Fruit fly (Drosophila melanogaster) whole organism, wandering third instar larva: ENCODE data around the gene Dim1.

ENCODE experiments used
- Abd-B ChIP-seq: fragments of >200 bp; optimal IDR thresholded peaks from 2 replicates; lab custom pipeline; 2017; ENCODE audit warnings: missing biosample characterization, missing genetic modification characterization
- CG32264 ChIP-seq: fragments of 200-800 bp; sonication (Bioruptor generic); optimal IDR thresholded peaks from 2 replicates; lab custom pipeline; 2016; ENCODE audit warnings: missing biosample characterization, missing genetic modification characterization
- GATAd ChIP-seq: sonication (Bioruptor generic); optimal IDR thresholded peaks from 2 replicates; lab custom pipeline; 2016; ENCODE audit warnings: missing biosample characterization, missing genetic modification characterization
- Jra ChIP-seq: sonication (Bioruptor generic); optimal IDR thresholded peaks from 2 replicates; lab custom pipeline; 2016; ENCODE audit warnings: missing biosample characterization, missing genetic modification characterization
- br ChIP-seq: fragments of 200-800 bp; sonication (Bioruptor generic); optimal IDR thresholded peaks from 2 replicates; lab custom pipeline; 2016; ENCODE audit warnings: missing biosample characterization, missing genetic modification characterization
- dl ChIP-seq, 2 experiments: fragments of 175-275, 200-275 bp in 1 of 2; fragments of 200-275 bp in 1 of 2; sonication (Bioruptor generic); optimal IDR thresholded peaks; lab custom pipeline; 2018; ENCODE audit warnings: mild to moderate bottlenecking in 2 of 2, missing biosample characterization in 2 of 2, missing genetic modification characterization in 2 of 2, moderate library complexity in 2 of 2; ENCODE audit not compliant: partially characterized antibody in 2 of 2, insufficient read depth in 1 of 2
- dmrt93B ChIP-seq: fragments of 200-800 bp; sonication (Bioruptor generic); optimal IDR thresholded peaks from 2 replicates; lab custom pipeline; 2018; ENCODE audit warnings: missing biosample characterization, mild to moderate bottlenecking, missing genetic modification characterization
- lola ChIP-seq: fragments of >200 bp; optimal IDR thresholded peaks from 2 replicates; lab custom pipeline; 2017; ENCODE audit warnings: missing biosample characterization, missing genetic modification characterization
- psq ChIP-seq: fragments of 200-800 bp; sonication (Bioruptor generic); optimal IDR thresholded peaks from 3 replicates; lab custom pipeline; 2017; ENCODE audit warnings: missing biosample characterization, mild to moderate bottlenecking, missing genetic modification characterization, moderate library complexity
- rgr ChIP-seq: fragments of 200-800 bp; sonication (Bioruptor generic); optimal IDR thresholded peaks from 3 replicates; lab custom pipeline; 2016; ENCODE audit warnings: missing biosample characterization, mild to moderate bottlenecking, missing genetic modification characterization
- usp ChIP-seq: fragments of >200 bp; optimal IDR thresholded peaks from 2 replicates; lab custom pipeline; 2017; ENCODE audit warnings: missing biosample characterization, missing genetic modification characterization

DNA sequence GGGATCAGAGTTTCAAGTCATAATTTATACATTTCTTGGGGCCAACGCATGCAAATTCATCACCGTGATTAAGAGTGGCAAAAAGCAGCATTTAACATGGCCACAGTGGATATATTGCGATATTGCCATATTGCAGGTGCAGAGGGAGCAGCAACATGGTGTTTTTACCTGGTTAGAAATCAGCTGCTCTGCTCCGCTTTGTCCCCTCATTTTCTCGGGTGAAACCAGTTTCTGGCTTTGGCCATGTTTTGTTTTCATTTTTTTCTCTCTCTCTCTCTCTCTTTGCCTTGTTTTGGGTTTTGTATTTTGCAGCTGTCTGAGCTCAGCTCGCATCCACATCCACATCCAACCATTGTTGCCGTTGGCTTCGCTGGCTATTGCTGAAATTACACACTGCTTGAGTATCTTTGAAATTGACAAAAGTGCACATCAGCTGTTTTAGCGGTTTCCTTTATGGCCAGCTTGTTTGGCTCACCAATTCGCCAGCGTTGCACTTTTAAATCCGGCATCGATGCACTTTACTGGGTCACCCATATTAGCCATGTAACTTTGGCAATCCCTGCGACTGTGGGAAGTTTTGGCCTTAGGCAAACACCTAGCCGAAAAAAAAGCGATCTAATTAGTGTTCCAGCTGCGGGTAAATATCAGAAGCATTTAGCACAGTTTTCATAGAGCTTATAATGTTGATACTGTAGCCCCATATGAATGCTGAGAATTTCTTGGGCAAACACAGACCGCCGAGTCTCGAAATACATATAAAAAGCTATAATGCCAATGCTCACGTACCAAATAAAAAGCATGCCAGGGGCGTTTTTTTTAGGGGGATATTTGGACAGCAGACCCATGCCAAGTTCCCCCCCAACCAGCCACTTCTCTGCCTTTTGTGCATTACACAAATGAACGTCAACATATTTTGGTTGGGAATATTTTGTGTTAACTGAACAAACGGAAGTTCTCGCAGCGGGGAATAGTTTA lies 27.7 kb upstream of the Dim1 start:
- TF ChIP-seq lola (no peak), usp (GFP tag; lab: Kevin White, UChicago) (no peak), dmrt93B (GFP tag; lab: Kevin White, UChicago) (no peak), br (no peak), GATAd (GFP tag; lab: Kevin White, UChicago) (no peak), Abd-B (GFP tag; lab: Kevin White, UChicago) (no peak), rgr (no peak), Jra (GFP tag; lab: Kevin White, UChicago) (no peak), CG32264 (no peak), psq (GFP tag; lab: Kevin White, UChicago) (peak; percentile 18), dl (GFP tag; optimal IDR thresholded peaks at IDR 0.05; lab: Kevin White, UChicago; ENCODE audit: insufficient read depth in 1 of 2, partially characterized antibody in 2 of 2) (no peak)
